Worm (Caenorhabditis elegans) whole organism, L1 larva: ENCODE results near the gene nspc-12.
A peak's percentile ranks its signal among the peaks of the same experiment; 100 is the strongest.

Experiments used
- C16A3.4 ChIP-seq: fragments of 150-350 bp; optimal IDR thresholded peaks from 2 replicates; lab custom pipeline; 2014; ENCODE audit warnings: missing biosample characterization, missing genetic modification characterization
- C34B4.2 ChIP-seq: sonication (generic microtip); optimal IDR thresholded peaks from 2 replicates; lab custom pipeline; 2017; ENCODE audit warnings: mild to moderate bottlenecking, missing genetic modification characterization, missing compliant biosample characterization
- alr-1 ChIP-seq: fragments of 200-800 bp; sonication (Bioruptor generic); optimal IDR thresholded peaks from 2 replicates; lab custom pipeline; 2018; ENCODE audit warnings: borderline replicate concordance, mild to moderate bottlenecking, missing genetic modification characterization, missing compliant biosample characterization
- aly-2 ChIP-seq: fragments of 150-350 bp; optimal IDR thresholded peaks from 2 replicates; lab custom pipeline; 2014; ENCODE audit warnings: missing biosample characterization, missing genetic modification characterization
- ama-1 ChIP-seq: fragments of 150-350 bp; optimal IDR thresholded peaks from 2 replicates; lab custom pipeline; 2014
- dsc-1 ChIP-seq: sonication (generic microtip); optimal IDR thresholded peaks from 2 replicates; lab custom pipeline; 2016; ENCODE audit warnings: mild to moderate bottlenecking, missing genetic modification characterization, missing compliant biosample characterization
- efl-1 ChIP-seq, 4 experiments: fragments of 150-350 bp; optimal IDR thresholded peaks in 3 of 4; peaks in 1 of 4; 1 replicate in 1 of 4; 2 replicates in 3 of 4; lab custom pipeline; 2014; ENCODE audit warnings: missing biosample characterization in 2 of 4, missing genetic modification characterization in 2 of 4, missing genetic modification reagents in 2 of 4
- efl-3 ChIP-seq: fragments of 200-800 bp; sonication (Bioruptor generic); optimal IDR thresholded peaks from 2 replicates; lab custom pipeline; 2018; ENCODE audit warnings: mild to moderate bottlenecking, missing genetic modification characterization, missing compliant biosample characterization
- elt-2 ChIP-seq: sonication (generic microtip); optimal IDR thresholded peaks from 2 replicates; lab custom pipeline; 2016; ENCODE audit warnings: missing genetic modification characterization, mild to moderate bottlenecking, inconsistent platforms, missing compliant biosample characterization, missing genetic modification reagents
- elt-3 ChIP-seq, 6 experiments: fragments of 150-350 bp in 1 of 6; sonication (generic microtip); optimal IDR thresholded peaks; 2 replicates each; lab custom pipeline; 2017 to 2018; ENCODE audit warnings: missing biosample characterization in 6 of 6, missing genetic modification characterization in 6 of 6, inconsistent platforms in 1 of 6
- fkh-4 ChIP-seq: sonication (generic microtip); optimal IDR thresholded peaks from 2 replicates; lab custom pipeline; 2016; ENCODE audit warnings: missing compliant biosample characterization, missing genetic modification characterization, borderline replicate concordance
- fkh-8 ChIP-seq: sonication (generic microtip); optimal IDR thresholded peaks from 2 replicates; lab custom pipeline; 2016; ENCODE audit warnings: mild to moderate bottlenecking, missing genetic modification characterization, missing compliant biosample characterization
- grh-1 ChIP-seq: fragments of 200-800 bp; sonication (Bioruptor generic); IDR thresholded peaks from 2 replicates; pipeline ENCODE4 v1.3.6; 2022; ENCODE audit warnings: missing genetic modification reagents, missing genetic modification characterization, missing compliant biosample characterization
- hlh-4 ChIP-seq: sonication (generic microtip); optimal IDR thresholded peaks from 2 replicates; lab custom pipeline; 2016; ENCODE audit warnings: mild to moderate bottlenecking, missing genetic modification characterization, missing compliant biosample characterization
- lin-13 ChIP-seq: fragments of 150-350 bp; optimal IDR thresholded peaks from 2 replicates; lab custom pipeline; 2014; ENCODE audit warnings: missing biosample characterization, missing genetic modification reagents, missing genetic modification characterization
- lin-14 ChIP-seq: fragments of 200-800 bp; sonication (Bioruptor generic); optimal IDR thresholded peaks from 2 replicates; lab custom pipeline; 2018; ENCODE audit warnings: mild to moderate bottlenecking, missing genetic modification characterization, moderate library complexity, missing compliant biosample characterization
- lin-35 ChIP-seq, 2 experiments: fragments of 150-350 bp; optimal IDR thresholded peaks; 2 replicates each; lab custom pipeline; 2014; ENCODE audit warnings: missing biosample characterization in 2 of 2, missing genetic modification characterization in 2 of 2, missing genetic modification reagents in 2 of 2
- lin-39 ChIP-seq: fragments of 150-350 bp; optimal IDR thresholded peaks from 2 replicates; lab custom pipeline; 2014; ENCODE audit warnings: missing biosample characterization, missing genetic modification reagents, missing genetic modification characterization
- mab-9 ChIP-seq: fragments of 200-800 bp; sonication (Bioruptor generic); IDR thresholded peaks from 2 replicates; pipeline ENCODE4 v1.3.6; 2022; ENCODE audit warnings: missing genetic modification reagents, missing genetic modification characterization, missing compliant biosample characterization
- mdl-1 ChIP-seq, 2 experiments: fragments of 150-350 bp; optimal IDR thresholded peaks; 2 replicates each; lab custom pipeline; 2014 to 2017; ENCODE audit warnings: missing biosample characterization in 2 of 2, missing genetic modification characterization in 2 of 2, inconsistent platforms in 1 of 2
- mef-2 ChIP-seq: fragments of 150-350 bp; optimal IDR thresholded peaks from 2 replicates; lab custom pipeline; 2014; ENCODE audit warnings: missing biosample characterization, missing genetic modification characterization
- nhr-19 ChIP-seq: fragments of 200-800 bp; sonication (Bioruptor generic); conservative IDR thresholded peaks from 2 replicates; pipeline ENCODE4 v1.3.6; 2022; ENCODE audit warnings: missing genetic modification characterization, missing compliant biosample characterization
- nhr-237 ChIP-seq: fragments of 150-350 bp; optimal IDR thresholded peaks from 2 replicates; lab custom pipeline; 2014; ENCODE audit warnings: missing biosample characterization, missing genetic modification characterization
- nhr-28 ChIP-seq: fragments of 150-350 bp; optimal IDR thresholded peaks from 2 replicates; lab custom pipeline; 2014; ENCODE audit warnings: missing biosample characterization, missing genetic modification characterization
- nhr-71 ChIP-seq: sonication (generic microtip); optimal IDR thresholded peaks from 2 replicates; lab custom pipeline; 2016; ENCODE audit warnings: mild to moderate bottlenecking, missing genetic modification characterization, moderate library complexity, missing compliant biosample characterization
- nhr-76 ChIP-seq: sonication (generic microtip); optimal IDR thresholded peaks from 2 replicates; lab custom pipeline; 2017; ENCODE audit warnings: missing biosample characterization, missing genetic modification characterization
- nhr-77 ChIP-seq: fragments of 150-350 bp; optimal IDR thresholded peaks from 2 replicates; lab custom pipeline; 2014; ENCODE audit warnings: missing biosample characterization, missing genetic modification characterization
- nhr-84 ChIP-seq: sonication (generic microtip); optimal IDR thresholded peaks from 2 replicates; lab custom pipeline; 2017; ENCODE audit warnings: missing biosample characterization, missing genetic modification characterization
- nhr-85 ChIP-seq: sonication (generic microtip); peaks from one replicate; lab custom pipeline; 2016; ENCODE audit warnings: missing genetic modification characterization, inconsistent platforms, missing compliant biosample characterization
- nhr-90 ChIP-seq: sonication (generic microtip); optimal IDR thresholded peaks from 2 replicates; lab custom pipeline; 2016; ENCODE audit warnings: mild to moderate bottlenecking, missing genetic modification characterization, missing compliant biosample characterization; ENCODE audit not compliant: poor library complexity
- pax-3 ChIP-seq: fragments of 200-800 bp; sonication (Bioruptor generic); optimal IDR thresholded peaks from 2 replicates; lab custom pipeline; 2018; ENCODE audit warnings: mild to moderate bottlenecking, missing genetic modification characterization, moderate library complexity, missing compliant biosample characterization
- pqm-1 ChIP-seq: sonication (generic microtip); optimal IDR thresholded peaks from 3 replicates; lab custom pipeline; 2017; ENCODE audit warnings: missing biosample characterization, missing genetic modification characterization
- skn-1 ChIP-seq: fragments of 150-350 bp; optimal IDR thresholded peaks from 2 replicates; lab custom pipeline; 2014; ENCODE audit warnings: missing biosample characterization, missing genetic modification characterization
- snpc-4 ChIP-seq: fragments of 150-350 bp; optimal IDR thresholded peaks from 2 replicates; lab custom pipeline; 2014; ENCODE audit warnings: missing biosample characterization, missing genetic modification characterization
- sptf-1 ChIP-seq: fragments of 150-350 bp; optimal IDR thresholded peaks from 2 replicates; lab custom pipeline; 2014; ENCODE audit warnings: missing biosample characterization, missing genetic modification characterization
- sup-37 ChIP-seq: fragments of 200-800 bp; sonication (Bioruptor generic); optimal IDR thresholded peaks from 2 replicates; lab custom pipeline; 2018; ENCODE audit warnings: mild to moderate bottlenecking, missing genetic modification characterization, missing compliant biosample characterization
- tbx-2 ChIP-seq: sonication (generic microtip); optimal IDR thresholded peaks from 2 replicates; lab custom pipeline; 2016; ENCODE audit warnings: missing genetic modification characterization, missing compliant biosample characterization
- unc-130 ChIP-seq: fragments of 150-350 bp; optimal IDR thresholded peaks from 2 replicates; lab custom pipeline; 2017; ENCODE audit warnings: missing biosample characterization, missing genetic modification characterization, inconsistent platforms
- unc-30 ChIP-seq: sonication (generic microtip); optimal IDR thresholded peaks from 2 replicates; lab custom pipeline; 2017; ENCODE audit warnings: missing biosample characterization, missing genetic modification characterization
- unc-62 ChIP-seq: fragments of 150-350 bp; optimal IDR thresholded peaks from 2 replicates; lab custom pipeline; 2014; ENCODE audit warnings: missing biosample characterization, missing genetic modification reagents, missing genetic modification characterization
- unc-98 ChIP-seq: fragments of 200-800 bp; sonication (Bioruptor generic); IDR thresholded peaks from 2 replicates; pipeline ENCODE4 v1.3.6; 2022; ENCODE audit warnings: missing genetic modification characterization, missing compliant biosample characterization
- vab-15 ChIP-seq: sonication (generic microtip); optimal IDR thresholded peaks from 2 replicates; lab custom pipeline; 2017; ENCODE audit warnings: missing genotype, mild to moderate bottlenecking, missing genetic modification characterization, missing compliant biosample characterization
- xbp-1 ChIP-seq: sonication (generic microtip); optimal IDR thresholded peaks from 2 replicates; lab custom pipeline; 2016; ENCODE audit warnings: missing genetic modification characterization, missing compliant biosample characterization
- ztf-11 ChIP-seq, 2 experiments: sonication (generic microtip); optimal IDR thresholded peaks; 2 replicates each; lab custom pipeline; 2016 to 2017; ENCODE audit warnings: missing genetic modification characterization in 2 of 2, missing biosample characterization in 1 of 2, missing compliant biosample characterization in 1 of 2

nspc-12 gene

ce11 chrX:12356581-12356980, at the start of gene nspc-12:
TSS of gene nspc-12 (minus strand) at chrX:12356681.
- no peak for TF ChIP-seq grh-1 (GFP tag; lab: Robert Waterston, UW)
- no peak for TF ChIP-seq lin-35 (GFP tag; optimal IDR thresholded peaks at IDR 0.05; lab: Kevin White, UChicago)
- no peak for TF ChIP-seq fkh-8 (tag; lab: Kevin White, UChicago)
- no peak for TF ChIP-seq mdl-1 (tag; optimal IDR thresholded peaks at IDR 0.05; lab: Kevin White, UChicago)
- TF ChIP-seq nhr-85 (tag; lab: Kevin White, UChicago), result no peak
- TF ChIP-seq elt-2 (tag; lab: Kevin White, UChicago), result no peak
- TF ChIP-seq dsc-1 (tag; lab: Kevin White, UChicago), result no peak
- TF ChIP-seq nhr-19 (GFP tag; lab: Robert Waterston, UW), result no peak
- TF ChIP-seq alr-1 (tag; lab: Kevin White, UChicago), result no peak
- TF ChIP-seq fkh-4 (tag; lab: Kevin White, UChicago), result no peak
- TF ChIP-seq nhr-90, result no peak
- TF ChIP-seq pax-3 (tag; lab: Kevin White, UChicago), result no peak
- TF ChIP-seq skn-1 (tag; lab: Kevin White, UChicago), result no peak
- TF ChIP-seq lin-39 (tag; lab: Kevin White, UChicago), result no peak
- no peak for TF ChIP-seq sptf-1 (tag; lab: Kevin White, UChicago)

- no peak for TF ChIP-seq vab-15 (tag; lab: Kevin White, UChicago)
- no peak for TF ChIP-seq pax-3 (tag; lab: Kevin White, UChicago)
- no peak for TF ChIP-seq nhr-28 (tag; lab: Kevin White, UChicago)
- no peak for TF ChIP-seq efl-1 (optimal IDR thresholded peaks at IDR 0.05; lab: Kevin White, UChicago)
- peak in 1 of 2 experiments; percentile 30 for TF ChIP-seq efl-1 (GFP tag; optimal IDR thresholded peaks at IDR 0.05 in 1 of 2; lab: Kevin White, UChicago)
- TF ChIP-seq nhr-71 (tag; lab: Kevin White, UChicago), result peak; percentile 6
- peak; percentile 43 for TF ChIP-seq lin-14
- TF ChIP-seq C34B4.2, result no peak
- TF ChIP-seq dsc-1 (tag; lab: Kevin White, UChicago), result no peak
- TF ChIP-seq nhr-237 (tag; lab: Kevin White, UChicago), result no peak
- TF ChIP-seq C16A3.4, result no peak
Observed at ce11 chrX:12406037-12406436, 49.6 kb upstream of the nspc-12 start.

ce11 chrX:12404729-12405128, 48.2 kb upstream of the nspc-12 start:
- TF ChIP-seq mab-9 (GFP tag; lab: Robert Waterston, UW), result peak; percentile 74
- no peak for TF ChIP-seq unc-62 (GFP tag; lab: Kevin White, UChicago)
- TF ChIP-seq unc-130 (tag; lab: Kevin White, UChicago), result no peak
- no peak for TF ChIP-seq efl-1 (optimal IDR thresholded peaks at IDR 0.05; lab: Kevin White, UChicago)
- TF ChIP-seq efl-1 (GFP tag; optimal IDR thresholded peaks at IDR 0.05 in 1 of 2; lab: Kevin White, UChicago), result peak in 1 of 2 experiments; percentile 46
- TF ChIP-seq lin-14, result peak; percentile 67
- peak; percentile 4 for TF ChIP-seq lin-39 (tag; lab: Kevin White, UChicago)
- TF ChIP-seq, all 84 proteins: peak for 4

ce11 chrX:12393786-12394308, 37.4 kb upstream of the nspc-12 start, which contains the start of gene F17E5.2:
TSS of gene F17E5.2 (plus strand) at chrX:12394258.
- TF ChIP-seq nhr-77 (tag; lab: Kevin White, UChicago) (peak; percentile 86), xbp-1 (tag; lab: Kevin White, UChicago) (peak; percentile 93), pax-3 (tag; lab: Kevin White, UChicago) (peak; percentile 74), grh-1 (GFP tag; lab: Robert Waterston, UW) (peak; percentile 86), lin-35 (GFP tag; optimal IDR thresholded peaks at IDR 0.05; lab: Kevin White, UChicago) (peak; percentile 84 to 92), fkh-8 (tag; lab: Kevin White, UChicago) (peak; percentile 93), efl-3 (GFP tag; lab: Kevin White, UChicago) (no peak), nhr-84 (no peak), nhr-19 (GFP tag; lab: Robert Waterston, UW) (peak; percentile 95), nhr-76 (tag; lab: Kevin White, UChicago) (no peak), unc-98 (no peak), nhr-90 (peak; percentile 91), aly-2 (peak; percentile 72), pqm-1 (tag; lab: Kevin White, UChicago) (no peak), C34B4.2 (no peak), mef-2 (peak; percentile 90), nhr-85 (tag; lab: Kevin White, UChicago) (peak; percentile 95), hlh-4 (tag; lab: Kevin White, UChicago) (no peak), lin-13 (GFP tag; lab: Kevin White, UChicago) (peak; percentile 92), elt-3 (tag; optimal IDR thresholded peaks at IDR 0.05; lab: Kevin White, UChicago) (peak in 4 of 6 experiments; percentile 69 to 85 (median 78)), skn-1 (tag; lab: Kevin White, UChicago) (peak; percentile 91), tbx-2 (tag; lab: Kevin White, UChicago) (peak; percentile 94), sptf-1 (tag; lab: Kevin White, UChicago) (no peak), sup-37 (peak; percentile 85), snpc-4 (tag; lab: Kevin White, UChicago) (peak; percentile 85), ztf-11 (tag; optimal IDR thresholded peaks at IDR 0.05; lab: Kevin White, UChicago) (peak in 1 of 2 experiments; percentile 85), ama-1 (lab: Kevin White, UChicago) (no peak), unc-130 (tag; lab: Kevin White, UChicago) (peak; percentile 93), unc-30 (no peak)
